Fruit fly (Drosophila melanogaster) whole organism, embryonic: ENCODE results near the gene lute.

ENCODE experiments used
- ATbp ChIP-seq: fragments of 200-800 bp; sonication (Bioruptor generic); optimal IDR thresholded peaks from 2 replicates; lab custom pipeline; 2017; ENCODE audit warnings: missing biosample characterization, mild to moderate bottlenecking, missing genetic modification characterization, missing genetic modification reagents
- Antp ChIP-seq: fragments of 200-800 bp; sonication (Bioruptor generic); optimal IDR thresholded peaks from 3 replicates; lab custom pipeline; 2016; ENCODE audit warnings: missing biosample characterization, missing genetic modification characterization
- Atf-2 ChIP-seq: fragments of 200-800 bp; sonication (Bioruptor generic); optimal IDR thresholded peaks from 2 replicates; lab custom pipeline; 2016; ENCODE audit warnings: missing biosample characterization, missing genetic modification characterization
- B-H2 ChIP-seq: fragments of 200-800 bp; sonication (Bioruptor generic); optimal IDR thresholded peaks from 2 replicates; lab custom pipeline; 2018; ENCODE audit warnings: missing biosample characterization, mild to moderate bottlenecking, missing genetic modification characterization
- BEAF-32 ChIP-seq: fragments of 200-800 bp; sonication (Bioruptor generic); optimal IDR thresholded peaks from 3 replicates; lab custom pipeline; 2017; ENCODE audit warnings: missing biosample characterization, missing genetic modification characterization, mild to moderate bottlenecking, moderate library complexity, missing genetic modification reagents
- Bdp1 ChIP-seq: fragments of 200-800 bp; sonication (Bioruptor generic); optimal IDR thresholded peaks from 3 replicates; lab custom pipeline; 2016; ENCODE audit warnings: missing biosample characterization, missing genetic modification characterization
- CG10543 ChIP-seq: fragments of 200-800 bp; sonication (Bioruptor generic); optimal IDR thresholded peaks from 3 replicates; lab custom pipeline; 2017; ENCODE audit warnings: missing biosample characterization, mild to moderate bottlenecking, missing genetic modification characterization, moderate library complexity
- CG10654 ChIP-seq: fragments of 200-800 bp; sonication (Bioruptor generic); optimal IDR thresholded peaks from 2 replicates; lab custom pipeline; 2016; ENCODE audit warnings: missing biosample characterization, missing genetic modification characterization
- CG11247 ChIP-seq: fragments of 200-800 bp; sonication (Bioruptor generic); IDR thresholded peaks from 2 replicates; pipeline ENCODE4 v1.3.6; 2022; ENCODE audit warnings: missing biosample characterization, missing genetic modification characterization
- CG11723 ChIP-seq: fragments of 200-800 bp; sonication (Bioruptor generic); optimal IDR thresholded peaks from 2 replicates; lab custom pipeline; 2017; ENCODE audit warnings: missing biosample characterization, mild to moderate bottlenecking, missing genetic modification characterization
- CG13123 ChIP-seq: fragments of 200-800 bp; sonication (Bioruptor generic); optimal IDR thresholded peaks from 2 replicates; lab custom pipeline; 2016; ENCODE audit warnings: missing biosample characterization, missing genetic modification characterization
- CG13287 ChIP-seq: fragments of 200-800 bp; sonication (Bioruptor generic); IDR thresholded peaks from 2 replicates; pipeline ENCODE4 v1.3.6; 2022; ENCODE audit warnings: missing biosample characterization, missing genetic modification characterization; ENCODE audit not compliant: partially characterized antibody
- CG14014 ChIP-seq: fragments of 200-800 bp; sonication (Bioruptor generic); IDR thresholded peaks from 2 replicates; pipeline ENCODE4 v1.3.6; 2022; ENCODE audit warnings: missing biosample characterization, missing genetic modification characterization
- CG14050 ChIP-seq: fragments of 200-800 bp; sonication (Bioruptor generic); IDR thresholded peaks from 3 replicates; pipeline ENCODE4 v1.3.6; 2022; ENCODE audit warnings: missing biosample characterization, missing genetic modification characterization
- CG16813 ChIP-seq: fragments of 200-800 bp; sonication (Bioruptor generic); IDR thresholded peaks from 3 replicates; pipeline ENCODE4 v1.3.6; 2022; ENCODE audit warnings: missing biosample characterization, missing genetic modification characterization; ENCODE audit not compliant: partially characterized antibody
- CG17361 ChIP-seq: fragments of 200-800 bp; sonication (Bioruptor generic); IDR thresholded peaks from 3 replicates; pipeline ENCODE4 v1.3.6; 2022; ENCODE audit warnings: missing biosample characterization, missing genetic modification characterization
- CG17385 ChIP-seq: fragments of 200-800 bp; sonication (Bioruptor generic); optimal IDR thresholded peaks from 3 replicates; lab custom pipeline; 2018; ENCODE audit warnings: missing biosample characterization, mild to moderate bottlenecking, missing genetic modification characterization
- CG17912 ChIP-seq: fragments of 200-800 bp; sonication (Bioruptor generic); optimal IDR thresholded peaks from 2 replicates; lab custom pipeline; 2018; ENCODE audit warnings: missing biosample characterization, mild to moderate bottlenecking, missing genetic modification characterization
- CG2202 ChIP-seq: fragments of 200-800 bp; sonication (Bioruptor generic); optimal IDR thresholded peaks from 2 replicates; lab custom pipeline; 2018; ENCODE audit warnings: missing biosample characterization, mild to moderate bottlenecking, missing genetic modification characterization
- CG3726 ChIP-seq: fragments of 200-800 bp; sonication (Bioruptor generic); IDR thresholded peaks from 3 replicates; pipeline ENCODE4, ENCODE4 v1.3.6; 2022; ENCODE audit warnings: missing biosample characterization, missing genetic modification characterization
- CG42726 ChIP-seq: fragments of 200-800 bp; sonication (Bioruptor generic); IDR thresholded peaks from 2 replicates; pipeline ENCODE4 v1.3.6; 2022; ENCODE audit warnings: missing biosample characterization, missing genetic modification characterization; ENCODE audit not compliant: partially characterized antibody
- CG5953 ChIP-seq: fragments of 200-800 bp; sonication (Bioruptor generic); IDR thresholded peaks from 2 replicates; pipeline ENCODE4 v1.3.6; 2022; ENCODE audit warnings: missing biosample characterization, missing genetic modification characterization
- Doc2 ChIP-seq: fragments of 200-800 bp; sonication (Bioruptor generic); IDR thresholded peaks from 2 replicates; pipeline ENCODE4 v1.3.6; 2022; ENCODE audit warnings: missing biosample characterization, missing genetic modification characterization
- E2f2 ChIP-seq: fragments of 200-800 bp; sonication (Bioruptor generic); IDR thresholded peaks from 2 replicates; pipeline ENCODE4 v1.3.6; 2022; ENCODE audit warnings: missing biosample characterization, missing genetic modification characterization
- Eip74EF ChIP-seq, 2 experiments: fragments of 200-800 bp in 1 of 2; fragments of >200 bp in 1 of 2; sonication (Bioruptor generic) in 1 of 2; optimal IDR thresholded peaks; 2 replicates each; lab custom pipeline; 2017 to 2019; ENCODE audit warnings: missing biosample characterization in 2 of 2, missing genetic modification characterization in 2 of 2, mild to moderate bottlenecking in 1 of 2, moderate library complexity in 1 of 2
- Ets65A ChIP-seq: fragments of 200-800 bp; sonication (Bioruptor generic); peaks from one replicate; lab custom pipeline; 2016; ENCODE audit warnings: missing biosample characterization, missing genetic modification characterization
- Gug ChIP-seq: fragments of 200-800 bp; sonication (Bioruptor generic); IDR thresholded peaks from 4 replicates; pipeline ENCODE4 v1.3.6; 2022; ENCODE audit warnings: missing biosample characterization, missing genetic modification characterization
- HLH3B ChIP-seq: fragments of 200-800 bp; sonication (Bioruptor generic); IDR thresholded peaks from 2 replicates; pipeline ENCODE4 v1.3.6; 2022; ENCODE audit warnings: missing biosample characterization, missing genetic modification characterization
- Hr3 ChIP-seq: fragments of 200-800 bp; sonication (Bioruptor generic); optimal IDR thresholded peaks from 3 replicates; lab custom pipeline; 2016; ENCODE audit warnings: missing biosample characterization, missing genetic modification characterization
- Meics ChIP-seq: fragments of 200-800 bp; sonication (Bioruptor generic); optimal IDR thresholded peaks from 2 replicates; lab custom pipeline; 2017; ENCODE audit warnings: missing biosample characterization, mild to moderate bottlenecking, missing genetic modification characterization
- Mrtf ChIP-seq: fragments of 200-800 bp; sonication (Bioruptor generic); IDR thresholded peaks from 3 replicates; pipeline ENCODE4 v1.3.6; 2022; ENCODE audit warnings: missing biosample characterization, missing genetic modification characterization
- Poxn ChIP-seq: fragments of 200-800 bp; sonication (Bioruptor generic); IDR thresholded peaks from 2 replicates; pipeline ENCODE4 v1.3.6; 2022; ENCODE audit warnings: missing biosample characterization, missing genetic modification characterization
- Rfx ChIP-seq: fragments of 200-800 bp; sonication (Bioruptor generic); IDR thresholded peaks from 2 replicates; pipeline ENCODE4 v1.3.6; 2022; ENCODE audit warnings: missing biosample characterization, missing genetic modification characterization
- Sin3A ChIP-seq: fragments of >200 bp; optimal IDR thresholded peaks from 2 replicates; lab custom pipeline; 2018
- Trl ChIP-seq, 3 experiments: fragments of >200 bp in 2 of 3; fragments of 200-800 bp in 1 of 3; sonication (Bioruptor generic) in 1 of 3; optimal IDR thresholded peaks; 2 replicates in 1 of 3; 3 replicates in 2 of 3; lab custom pipeline; 2016 to 2017; ENCODE audit warnings: missing biosample characterization in 1 of 3, missing genetic modification characterization in 1 of 3
- Vsx1 ChIP-seq: fragments of 200-800 bp; sonication (Bioruptor generic); optimal IDR thresholded peaks from 2 replicates; lab custom pipeline; 2017; ENCODE audit warnings: missing biosample characterization, mild to moderate bottlenecking, missing genetic modification characterization, missing genetic modification reagents
- YL-1 ChIP-seq: fragments of 200-800 bp; sonication (Bioruptor generic); optimal IDR thresholded peaks from 3 replicates; lab custom pipeline; 2017; ENCODE audit warnings: missing biosample characterization, mild to moderate bottlenecking, missing genetic modification characterization
- fd102C ChIP-seq: fragments of 200-800 bp; sonication (Bioruptor generic); optimal IDR thresholded peaks from 2 replicates; lab custom pipeline; 2018; ENCODE audit warnings: missing biosample characterization, mild to moderate bottlenecking, missing genetic modification characterization, moderate library complexity
- fd96Cb ChIP-seq: fragments of 200-800 bp; sonication (Bioruptor generic); optimal IDR thresholded peaks from 2 replicates; lab custom pipeline; 2018; ENCODE audit warnings: missing biosample characterization, mild to moderate bottlenecking, missing genetic modification characterization, moderate library complexity
- jigr1 ChIP-seq: fragments of 200-800 bp; sonication (Bioruptor generic); IDR thresholded peaks from 3 replicates; pipeline ENCODE4 v1.3.6; 2022; ENCODE audit warnings: missing biosample characterization, missing genetic modification characterization
- jumu ChIP-seq: fragments of 200-800 bp; sonication (Bioruptor generic); optimal IDR thresholded peaks from 3 replicates; lab custom pipeline; 2016; ENCODE audit warnings: missing biosample characterization, missing genetic modification characterization
- kah ChIP-seq: fragments of 200-800 bp; sonication (Bioruptor generic); optimal IDR thresholded peaks from 2 replicates; lab custom pipeline; 2018; ENCODE audit warnings: missing biosample characterization, mild to moderate bottlenecking, missing genetic modification characterization
- kay ChIP-seq: fragments of 200-800 bp; sonication (Bioruptor generic); optimal IDR thresholded peaks from 2 replicates; lab custom pipeline; 2016; ENCODE audit warnings: missing biosample characterization, missing genetic modification characterization
- luna ChIP-seq: fragments of 200-800 bp; sonication (Bioruptor generic); optimal IDR thresholded peaks from 2 replicates; lab custom pipeline; 2016; ENCODE audit warnings: missing biosample characterization, missing genetic modification characterization
- onecut ChIP-seq: fragments of 200-800 bp; sonication (Bioruptor generic); IDR thresholded peaks from 2 replicates; pipeline ENCODE4 v1.3.6; 2022; ENCODE audit warnings: missing biosample characterization, missing genetic modification characterization
- phol ChIP-seq: fragments of 200-800 bp; sonication (Bioruptor generic); optimal IDR thresholded peaks from 3 replicates; lab custom pipeline; 2018; ENCODE audit warnings: missing biosample characterization, mild to moderate bottlenecking, missing genetic modification characterization, moderate library complexity
- schlank ChIP-seq: fragments of 200-800 bp; sonication (Bioruptor generic); optimal IDR thresholded peaks from 2 replicates; lab custom pipeline; 2018; ENCODE audit warnings: missing biosample characterization, mild to moderate bottlenecking, missing genetic modification characterization
- sisA ChIP-seq: fragments of 200-800 bp; sonication (Bioruptor generic); IDR thresholded peaks from 2 replicates; pipeline ENCODE4 v1.3.6; 2022; ENCODE audit warnings: missing biosample characterization, missing genetic modification characterization
- stwl ChIP-seq: fragments of 200-800 bp; sonication (Bioruptor generic); optimal IDR thresholded peaks from 3 replicates; lab custom pipeline; 2018; ENCODE audit warnings: missing biosample characterization, mild to moderate bottlenecking, missing genetic modification characterization, moderate library complexity
- trem ChIP-seq: fragments of 200-800 bp; optimal IDR thresholded peaks from 3 replicates; lab custom pipeline; 2019; ENCODE audit warnings: missing biosample characterization, mild to moderate bottlenecking, missing genetic modification characterization, moderate library complexity
- trh ChIP-seq: fragments of 200-800 bp; sonication (Bioruptor generic); optimal IDR thresholded peaks from 2 replicates; lab custom pipeline; 2016; ENCODE audit warnings: missing biosample characterization, missing genetic modification characterization

lute gene

DNA sequence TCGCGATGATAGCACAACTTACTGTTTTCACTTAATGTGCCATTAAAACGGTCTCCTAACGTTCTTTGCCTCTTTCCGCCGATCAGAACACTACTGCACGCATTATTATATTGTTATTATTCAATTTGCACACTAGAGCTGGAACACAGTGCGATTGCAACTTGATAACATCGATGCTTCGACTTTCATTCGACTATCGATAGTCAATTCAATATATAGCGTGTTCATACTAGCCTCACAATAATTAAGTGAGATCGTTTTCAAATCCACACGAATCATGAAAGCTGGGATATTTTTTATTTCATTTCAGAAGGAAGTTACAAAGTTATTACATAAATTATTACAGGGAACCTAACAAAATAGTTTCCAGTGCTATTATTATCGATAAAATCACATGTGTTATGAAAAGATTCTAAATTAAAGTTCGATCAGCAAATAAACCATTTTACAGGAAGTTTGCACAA, 21.6 kb downstream of the lute start (continued):
- TF ChIP-seq Meics, result peak; percentile 33
- TF ChIP-seq Antp, result peak; percentile 45
- no peak for TF ChIP-seq Ets65A
- TF ChIP-seq jigr1 (GFP tag; lab: Robert Waterston, UW), result no peak
- TF ChIP-seq phol (tag; lab: Kevin White, UChicago), result peak; percentile 34
- no peak for TF ChIP-seq CG5953
- TF ChIP-seq Trl (optimal IDR thresholded peaks at IDR 0.05; lab: Kevin White, UChicago), result no peak
- peak; percentile 53 for TF ChIP-seq Trl (GFP tag; optimal IDR thresholded peaks at IDR 0.05; lab: Kevin White, UChicago)
- peak; percentile 62 for TF ChIP-seq YL-1
- no peak for TF ChIP-seq kah (GFP tag; lab: Kevin White, UChicago)
- no peak for TF ChIP-seq CG11723
- TF ChIP-seq CG14050 (GFP tag; lab: Robert Waterston, UW), result peak; percentile 11; the same call in 1 of the 3 replicates
- no peak for TF ChIP-seq fd96Cb (tag; lab: Kevin White, UChicago)
- no peak for TF ChIP-seq CG17912
- no peak for TF ChIP-seq ATbp
- TF ChIP-seq Atf-2 (GFP tag; lab: Kevin White, UChicago), result peak; percentile 47
- no peak for TF ChIP-seq Doc2 (GFP tag; lab: Robert Waterston, UW)
- no peak for TF ChIP-seq Mrtf (GFP tag; lab: Robert Waterston, UW)
- peak; percentile 68 for TF ChIP-seq E2f2 (GFP tag; lab: Robert Waterston, UW)
- no peak for TF ChIP-seq Vsx1 (GFP tag; lab: Kevin White, UChicago)
- TF ChIP-seq jumu (GFP tag; lab: Kevin White, UChicago), result peak; percentile 42
- peak; percentile 53 for TF ChIP-seq Hr3
- TF ChIP-seq BEAF-32 (GFP tag; lab: Kevin White, UChicago), result peak; percentile 90
- TF ChIP-seq Rfx, result peak; percentile 75
- peak; percentile 52 for TF ChIP-seq luna (GFP tag; lab: Kevin White, UChicago)
- TF ChIP-seq CG17361 (GFP tag; lab: Robert Waterston, UW), result 0 out of 3 replicates have a peak, but pooled peaks have one; percentile 16
- TF ChIP-seq kay, result peak; percentile 30
- TF ChIP-seq CG13123 (GFP tag; lab: Kevin White, UChicago), result no peak
- TF ChIP-seq CG42726 (GFP tag; lab: Robert Waterston, UW), result peak; percentile 43; the same call in 1 of the 2 replicates
- no peak for TF ChIP-seq Eip74EF (GFP tag; optimal IDR thresholded peaks at IDR 0.05; lab: Kevin White, UChicago)
- no peak for TF ChIP-seq Sin3A
- TF ChIP-seq CG14014 (GFP tag; lab: Robert Waterston, UW), result no peak
- TF ChIP-seq Poxn (GFP tag; lab: Robert Waterston, UW), result no peak
- peak; percentile 86 for TF ChIP-seq CG13287 (GFP tag; lab: Robert Waterston, UW)
- TF ChIP-seq trem (tag; lab: Kevin White, UChicago), result peak; percentile 36
- TF ChIP-seq CG16813 (GFP tag; lab: Robert Waterston, UW), result peak; percentile 80
- peak; percentile 81 for TF ChIP-seq stwl
- TF ChIP-seq CG17385 (GFP tag; lab: Kevin White, UChicago), result peak; percentile 60
- TF ChIP-seq onecut (GFP tag; lab: Robert Waterston, UW), result no peak
- no peak for TF ChIP-seq fd102C (GFP tag; lab: Kevin White, UChicago)
- peak; percentile 36; the same call in 1 of the 2 replicates for TF ChIP-seq CG11247
- TF ChIP-seq CG10543 (GFP tag; lab: Kevin White, UChicago), result no peak
- TF ChIP-seq trh, result no peak
- TF ChIP-seq schlank, result peak; percentile 13
- TF ChIP-seq B-H2, result peak; percentile 40
- TF ChIP-seq CG10654, result no peak
- TF ChIP-seq Gug (GFP tag; lab: Robert Waterston, UW), result no peak; the same call in 3 of the 4 replicates
- TF ChIP-seq HLH3B (GFP tag; lab: Robert Waterston, UW), result no peak
- TF ChIP-seq sisA (GFP tag; lab: Robert Waterston, UW), result no peak
- TF ChIP-seq Bdp1 (GFP tag; lab: Kevin White, UChicago), result peak; percentile 26
- no peak for TF ChIP-seq CG3726 (GFP tag; lab: Robert Waterston, UW)
- TF ChIP-seq CG2202 (tag; lab: Kevin White, UChicago), result no peak
